Fruit fly (Drosophila melanogaster): ENCODE data around the gene MTA1-like.

- no peak for TF ChIP-seq EcR (GFP tag; optimal IDR thresholded peaks at IDR 0.05)
- TF ChIP-seq pan (optimal IDR thresholded peaks at IDR 0.05): no peak
- TF ChIP-seq CG8478 (optimal IDR thresholded peaks at IDR 0.05): no peak
- no peak for TF ChIP-seq psq (optimal IDR thresholded peaks at IDR 0.05)
- no peak for TF ChIP-seq usp (GFP tag; optimal IDR thresholded peaks at IDR 0.05)
- TF ChIP-seq Dll (optimal IDR thresholded peaks at IDR 0.05): no peak
Observed at dm6 chr3R:5627552-5627951, 21.0 kb downstream of the MTA1-like start, which contains the start of gene CG31551.
